Fruit fly (Drosophila melanogaster) whole organism, embryonic: ENCODE results near the gene CG10116.
A peak's percentile ranks its signal among the peaks of the same experiment; 100 is the strongest.

Experiments used
- Ada2b ChIP-seq: fragments of 200-800 bp; sonication (Bioruptor generic); IDR thresholded peaks from 2 replicates; pipeline ENCODE4 v1.3.6; 2022; ENCODE audit warnings: missing biosample characterization, missing genetic modification characterization
- Bgb ChIP-seq: fragments of 200-800 bp; sonication (Bioruptor generic); IDR thresholded peaks from 2 replicates; pipeline ENCODE4 v1.3.6; 2022; ENCODE audit warnings: missing biosample characterization, missing genetic modification characterization; ENCODE audit not compliant: partially characterized antibody
- CG10321 ChIP-seq: fragments of 200-800 bp; sonication (Bioruptor generic); IDR thresholded peaks from 2 replicates; pipeline ENCODE4 v1.3.6; 2022; ENCODE audit warnings: missing biosample characterization, missing genetic modification characterization
- CG12659 ChIP-seq: fragments of 200-800 bp; sonication (Bioruptor generic); optimal IDR thresholded peaks from 3 replicates; lab custom pipeline; 2017; ENCODE audit warnings: mild to moderate bottlenecking, missing biosample characterization, missing genetic modification reagents, missing genetic modification characterization
- CG13123 ChIP-seq: fragments of 200-800 bp; sonication (Bioruptor generic); optimal IDR thresholded peaks from 2 replicates; lab custom pipeline; 2016; ENCODE audit warnings: missing biosample characterization, missing genetic modification characterization
- CG14667 ChIP-seq: fragments of 200-800 bp; sonication (Bioruptor generic); IDR thresholded peaks from 2 replicates; pipeline ENCODE4 v1.3.6; 2022; ENCODE audit warnings: missing biosample characterization, missing genetic modification characterization
- CG14710 ChIP-seq: fragments of 200-800 bp; sonication (Bioruptor generic); optimal IDR thresholded peaks from 3 replicates; lab custom pipeline; 2019; ENCODE audit warnings: missing biosample characterization, mild to moderate bottlenecking, missing genetic modification characterization, moderate library complexity
- CG15696 ChIP-seq: fragments of 200-800 bp; sonication (Bioruptor generic); optimal IDR thresholded peaks from 2 replicates; lab custom pipeline; 2019; ENCODE audit warnings: missing biosample characterization, mild to moderate bottlenecking, missing genetic modification characterization, moderate library complexity
- CG17361 ChIP-seq: fragments of 200-800 bp; sonication (Bioruptor generic); IDR thresholded peaks from 3 replicates; pipeline ENCODE4 v1.3.6; 2022; ENCODE audit warnings: missing biosample characterization, missing genetic modification characterization
- CG1792 ChIP-seq: fragments of 200-800 bp; sonication (Bioruptor generic); optimal IDR thresholded peaks from 2 replicates; lab custom pipeline; 2016; ENCODE audit warnings: missing biosample characterization, missing genetic modification characterization
- CG18011 ChIP-seq: fragments of 200-800 bp; sonication (Bioruptor generic); optimal IDR thresholded peaks from 2 replicates; lab custom pipeline; 2017; ENCODE audit warnings: missing biosample characterization, missing genetic modification characterization, mild to moderate bottlenecking, moderate library complexity, missing genotype
- CG30020 ChIP-seq: fragments of 200-800 bp; optimal IDR thresholded peaks from 2 replicates; lab custom pipeline; 2019; ENCODE audit warnings: missing biosample characterization, mild to moderate bottlenecking, missing genetic modification characterization, moderate library complexity
- CG43689 ChIP-seq: fragments of 200-800 bp; sonication (Bioruptor generic); IDR thresholded peaks from 2 replicates; pipeline ENCODE4 v1.3.6; 2022; ENCODE audit warnings: missing biosample characterization, missing genetic modification characterization
- CG6175 ChIP-seq: fragments of 200-800 bp; sonication (Bioruptor generic); IDR thresholded peaks from 3 replicates; pipeline ENCODE4 v1.3.6; 2022; ENCODE audit warnings: missing biosample characterization, missing genetic modification characterization
- CG6654 ChIP-seq: fragments of 200-800 bp; sonication (Bioruptor generic); optimal IDR thresholded peaks from 2 replicates; lab custom pipeline; 2017; ENCODE audit warnings: missing biosample characterization, mild to moderate bottlenecking, missing genetic modification characterization
- CG7839 ChIP-seq: fragments of 200-800 bp; sonication (Bioruptor generic); optimal IDR thresholded peaks from 3 replicates; lab custom pipeline; 2018; ENCODE audit warnings: missing biosample characterization, mild to moderate bottlenecking, missing genetic modification characterization, moderate library complexity
- CG8924 ChIP-seq: fragments of 200-800 bp; optimal IDR thresholded peaks from 3 replicates; lab custom pipeline; 2019; ENCODE audit warnings: missing biosample characterization, mild to moderate bottlenecking, missing genetic modification characterization, moderate library complexity
- CG9727 ChIP-seq: fragments of 200-800 bp; sonication (Bioruptor generic); optimal IDR thresholded peaks from 3 replicates; lab custom pipeline; 2017; ENCODE audit warnings: missing biosample characterization, mild to moderate bottlenecking, missing genetic modification characterization
- Ets65A ChIP-seq: fragments of 200-800 bp; sonication (Bioruptor generic); peaks from one replicate; lab custom pipeline; 2016; ENCODE audit warnings: missing biosample characterization, missing genetic modification characterization
- Gug ChIP-seq: fragments of 200-800 bp; sonication (Bioruptor generic); IDR thresholded peaks from 4 replicates; pipeline ENCODE4 v1.3.6; 2022; ENCODE audit warnings: missing biosample characterization, missing genetic modification characterization
- H2.0 ChIP-seq: fragments of 200-800 bp; sonication (Bioruptor generic); IDR thresholded peaks from 2 replicates; pipeline ENCODE4 v1.3.6; 2022; ENCODE audit warnings: missing biosample characterization, missing genetic modification characterization
- Scr ChIP-seq: fragments of 200-800 bp; sonication (Bioruptor generic); IDR thresholded peaks from 2 replicates; pipeline ENCODE4 v1.3.6; 2022; ENCODE audit warnings: missing biosample characterization, missing genetic modification characterization; ENCODE audit not compliant: partially characterized antibody
- Sox102F ChIP-seq: fragments of 200-800 bp; sonication (Bioruptor generic); optimal IDR thresholded peaks from 2 replicates; lab custom pipeline; 2018; ENCODE audit warnings: missing biosample characterization, mild to moderate bottlenecking, missing genetic modification characterization, moderate library complexity
- Vsx1 ChIP-seq: fragments of 200-800 bp; sonication (Bioruptor generic); optimal IDR thresholded peaks from 2 replicates; lab custom pipeline; 2017; ENCODE audit warnings: missing biosample characterization, mild to moderate bottlenecking, missing genetic modification characterization, missing genetic modification reagents
- Xbp1 ChIP-seq: fragments of 200-800 bp; sonication (Bioruptor generic); optimal IDR thresholded peaks from 3 replicates; lab custom pipeline; 2016; ENCODE audit warnings: missing biosample characterization, mild to moderate bottlenecking, missing genetic modification characterization
- YL-1 ChIP-seq: fragments of 200-800 bp; sonication (Bioruptor generic); optimal IDR thresholded peaks from 3 replicates; lab custom pipeline; 2017; ENCODE audit warnings: missing biosample characterization, mild to moderate bottlenecking, missing genetic modification characterization
- amos ChIP-seq: fragments of 200-800 bp; sonication (Bioruptor generic); IDR thresholded peaks from 2 replicates; pipeline ENCODE4 v1.3.6; 2022; ENCODE audit warnings: missing biosample characterization, missing genetic modification characterization; ENCODE audit not compliant: partially characterized antibody
- ap ChIP-seq: fragments of 200-800 bp; sonication (Bioruptor generic); IDR thresholded peaks from 2 replicates; pipeline ENCODE4 v1.3.6; 2022; ENCODE audit warnings: missing biosample characterization, missing genetic modification characterization
- ase ChIP-seq: fragments of 200-800 bp; sonication (Bioruptor generic); IDR thresholded peaks from 3 replicates; pipeline ENCODE4 v1.3.6; 2022; ENCODE audit warnings: missing biosample characterization, missing genetic modification characterization
- bigmax ChIP-seq: fragments of 200-800 bp; sonication (Bioruptor generic); optimal IDR thresholded peaks from 2 replicates; lab custom pipeline; 2018; ENCODE audit warnings: missing biosample characterization, mild to moderate bottlenecking, missing genetic modification characterization
- crol ChIP-seq: fragments of 200-800 bp; sonication (Bioruptor generic); IDR thresholded peaks from 2 replicates; pipeline ENCODE4 v1.3.6; 2022; ENCODE audit warnings: missing biosample characterization, missing genetic modification characterization
- crp ChIP-seq, 2 experiments: fragments of 200-800 bp; sonication (Bioruptor generic); optimal IDR thresholded peaks; 2 replicates in 1 of 2; 3 replicates in 1 of 2; lab custom pipeline; 2017; ENCODE audit warnings: missing biosample characterization in 2 of 2, missing genetic modification characterization in 2 of 2, mild to moderate bottlenecking in 1 of 2, moderate library complexity in 1 of 2
- emc ChIP-seq: fragments of 200-800 bp; sonication (Bioruptor generic); optimal IDR thresholded peaks from 2 replicates; lab custom pipeline; 2016; ENCODE audit warnings: missing biosample characterization, missing genetic modification characterization
- eyg ChIP-seq: fragments of 200-800 bp; sonication (Bioruptor generic); optimal IDR thresholded peaks from 3 replicates; lab custom pipeline; 2016; ENCODE audit warnings: missing biosample characterization, missing genetic modification characterization
- grau ChIP-seq: fragments of 200-800 bp; optimal IDR thresholded peaks from 3 replicates; lab custom pipeline; 2019; ENCODE audit warnings: missing biosample characterization, mild to moderate bottlenecking, missing genetic modification characterization, moderate library complexity
- hbn ChIP-seq: fragments of 200-800 bp; sonication (Bioruptor generic); IDR thresholded peaks from 2 replicates; pipeline ENCODE4 v1.3.6; 2022; ENCODE audit warnings: missing biosample characterization, missing genetic modification characterization; ENCODE audit not compliant: partially characterized antibody
- ken ChIP-seq: fragments of 200-800 bp; sonication (Bioruptor generic); IDR thresholded peaks from 3 replicates; pipeline ENCODE4 v1.3.6; 2022; ENCODE audit warnings: missing biosample characterization, missing genetic modification characterization
- klu ChIP-seq: fragments of 200-800 bp; sonication (Bioruptor generic); IDR thresholded peaks from 2 replicates; pipeline ENCODE4 v1.3.6; 2022; ENCODE audit warnings: missing biosample characterization, missing genetic modification characterization
- kni ChIP-seq: fragments of 200-800 bp; sonication (Bioruptor generic); optimal IDR thresholded peaks from 3 replicates; lab custom pipeline; 2017; ENCODE audit warnings: mild to moderate bottlenecking, missing biosample characterization, missing genetic modification reagents, missing genetic modification characterization
- mirr ChIP-seq: fragments of 200-800 bp; sonication (Bioruptor generic); optimal IDR thresholded peaks from 3 replicates; lab custom pipeline; 2018; ENCODE audit warnings: missing biosample characterization, mild to moderate bottlenecking, missing genetic modification characterization
- nom ChIP-seq: fragments of 200-800 bp; sonication (Bioruptor generic); optimal IDR thresholded peaks from 2 replicates; lab custom pipeline; 2017; ENCODE audit warnings: missing biosample characterization, missing genetic modification characterization, mild to moderate bottlenecking, moderate library complexity, missing genetic modification reagents
- pan ChIP-seq, 4 experiments: fragments of >200 bp in 3 of 4; fragments of 200-800 bp in 1 of 4; sonication (Bioruptor generic) in 1 of 4; optimal IDR thresholded peaks in 3 of 4; IDR thresholded peaks in 1 of 4; 2 replicates each; pipeline versions ENCODE4 v1.3.6 to Lab custom; 2017 to 2022; ENCODE audit warnings: missing biosample characterization in 2 of 4, missing genetic modification characterization in 2 of 4, mixed read lengths in 1 of 4
- pho ChIP-seq: fragments of 200-800 bp; sonication (Bioruptor generic); optimal IDR thresholded peaks from 2 replicates; lab custom pipeline; 2016; ENCODE audit warnings: missing biosample characterization, missing genetic modification characterization
- phol ChIP-seq: fragments of 200-800 bp; sonication (Bioruptor generic); optimal IDR thresholded peaks from 3 replicates; lab custom pipeline; 2018; ENCODE audit warnings: missing biosample characterization, mild to moderate bottlenecking, missing genetic modification characterization, moderate library complexity
- sc ChIP-seq, 3 experiments: fragments of >200 bp in 2 of 3; fragments of 200-800 bp in 1 of 3; sonication (Bioruptor generic) in 1 of 3; optimal IDR thresholded peaks; 2 replicates in 2 of 3; 3 replicates in 1 of 3; lab custom pipeline; 2017; ENCODE audit warnings: mild to moderate bottlenecking in 1 of 3, missing biosample characterization in 1 of 3, missing genetic modification characterization in 1 of 3, missing genetic modification reagents in 1 of 3
- sim ChIP-seq: fragments of 200-800 bp; sonication (Bioruptor generic); IDR thresholded peaks from 2 replicates; pipeline ENCODE4 v1.3.6; 2022; ENCODE audit warnings: missing biosample characterization, missing genetic modification characterization
- trem ChIP-seq: fragments of 200-800 bp; optimal IDR thresholded peaks from 3 replicates; lab custom pipeline; 2019; ENCODE audit warnings: missing biosample characterization, mild to moderate bottlenecking, missing genetic modification characterization, moderate library complexity
- tup ChIP-seq: fragments of 200-800 bp; sonication (Bioruptor generic); optimal IDR thresholded peaks from 2 replicates; lab custom pipeline; 2016; ENCODE audit warnings: missing biosample characterization, mild to moderate bottlenecking, missing genetic modification characterization, moderate library complexity
- vfl ChIP-seq: fragments of 200-800 bp; sonication (Bioruptor generic); optimal IDR thresholded peaks from 2 replicates; lab custom pipeline; 2016; ENCODE audit warnings: missing biosample characterization, missing genetic modification characterization
- z ChIP-seq: fragments of 200-800 bp; sonication (Bioruptor generic); IDR thresholded peaks from 3 replicates; pipeline ENCODE4 v1.3.6; 2022; ENCODE audit warnings: missing biosample characterization, missing genetic modification characterization

Gene CG10116

DNA sequence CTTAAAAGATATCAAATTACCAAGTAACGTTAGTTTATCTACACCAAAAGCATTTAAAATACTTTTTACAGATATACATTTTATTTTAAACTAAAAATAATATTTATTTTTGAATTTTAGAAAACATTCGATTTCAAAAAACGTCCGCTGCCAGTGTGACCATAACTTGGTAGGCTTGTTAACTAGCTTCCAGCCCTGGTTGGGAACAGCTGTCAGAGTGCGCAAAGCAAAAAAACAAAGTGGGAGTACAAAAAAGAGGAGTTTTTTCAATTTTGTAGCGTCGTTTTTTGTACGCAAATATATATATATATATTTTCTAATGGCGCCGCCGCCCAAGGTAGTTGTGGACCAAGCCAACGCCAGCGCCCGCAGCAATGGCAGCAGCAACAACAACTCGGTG, 14.6 kb downstream of the CG10116 start, which contains the start of gene cmb (continued):
- TF ChIP-seq Scr (GFP tag; lab: Robert Waterston, UW) (0 out of 2 replicates have a peak, but pooled peaks have one; percentile 16), CG10321 (GFP tag; lab: Robert Waterston, UW) (no peak), Vsx1 (GFP tag; lab: Kevin White, UChicago) (no peak), crp (GFP tag; optimal IDR thresholded peaks at IDR 0.05; lab: Kevin White, UChicago) (peak; percentile 61 to 94), CG43689 (GFP tag; lab: Robert Waterston, UW) (no peak), vfl (no peak), CG17361 (GFP tag; lab: Robert Waterston, UW) (no peak), CG30020 (no peak), CG13123 (GFP tag; lab: Kevin White, UChicago) (no peak), Sox102F (no peak), z (no peak), CG6654 (GFP tag; lab: Kevin White, UChicago) (no peak), grau (tag; lab: Kevin White, UChicago) (no peak), pho (GFP tag; lab: Kevin White, UChicago) (no peak), pan (optimal IDR thresholded peaks at IDR 0.05; lab: Kevin White, UChicago) (no peak), pan (GFP tag; optimal IDR thresholded peaks at IDR 0.05 in 1 of 2, IDR thresholded peaks at IDR 0.05 in 1 of 2) (no peak), emc (GFP tag; lab: Kevin White, UChicago) (no peak), phol (tag; lab: Kevin White, UChicago) (peak; percentile 27), crol (GFP tag; lab: Robert Waterston, UW) (no peak), CG9727 (GFP tag; lab: Kevin White, UChicago) (no peak), CG1792 (GFP tag; lab: Kevin White, UChicago) (no peak), CG14710 (peak; percentile 76), Ada2b (no peak), eyg (no peak), CG7839 (tag; lab: Kevin White, UChicago) (no peak), kni (GFP tag; lab: Kevin White, UChicago) (no peak), trem (tag; lab: Kevin White, UChicago) (peak; percentile 40), hbn (no peak), bigmax (GFP tag; lab: Kevin White, UChicago) (no peak), sim (GFP tag; lab: Robert Waterston, UW) (no peak), amos (GFP tag; lab: Robert Waterston, UW) (no peak), YL-1 (peak; percentile 53), CG18011 (GFP tag; lab: Kevin White, UChicago) (no peak), klu (GFP tag; lab: Robert Waterston, UW) (no peak), CG15696 (no peak), tup (GFP tag; lab: Kevin White, UChicago) (no peak), sc (optimal IDR thresholded peaks at IDR 0.05; lab: Kevin White, UChicago) (no peak), sc (GFP tag; optimal IDR thresholded peaks at IDR 0.05; lab: Kevin White, UChicago) (no peak), Xbp1 (no peak), CG14667 (GFP tag; lab: Robert Waterston, UW) (no peak), Gug (GFP tag; lab: Robert Waterston, UW) (no peak), CG8924 (tag; lab: Kevin White, UChicago) (no peak), ase (no peak), mirr (GFP tag; lab: Kevin White, UChicago) (no peak), nom (GFP tag; lab: Kevin White, UChicago) (peak; percentile 93), Bgb (GFP tag; lab: Robert Waterston, UW) (no peak), Ets65A (GFP tag; lab: Kevin White, UChicago) (peak; percentile 67), CG6175 (GFP tag; lab: Robert Waterston, UW) (no peak), CG12659 (GFP tag; lab: Kevin White, UChicago) (no peak), ap (no peak), H2.0 (GFP tag; lab: Robert Waterston, UW) (no peak), ken (GFP tag; lab: Robert Waterston, UW) (no peak)
